Fruit fly (Drosophila melanogaster) whole organism: ENCODE results near the gene CG5068.

Source experiments
- CG8478 ChIP-seq: fragments of >200 bp; optimal IDR thresholded peaks from 2 replicates; lab custom pipeline; 2018; ENCODE audit warnings: inconsistent platforms
- Dll ChIP-seq: fragments of >200 bp; optimal IDR thresholded peaks from 2 replicates; lab custom pipeline; 2017
- pan ChIP-seq: fragments of >200 bp; optimal IDR thresholded peaks from 2 replicates; lab custom pipeline; 2017
- psq ChIP-seq: fragments of >200 bp; optimal IDR thresholded peaks from 2 replicates; lab custom pipeline; 2017
- usp ChIP-seq: fragments of >200 bp; optimal IDR thresholded peaks from 2 replicates; lab custom pipeline; 2017; ENCODE audit warnings: missing biosample characterization, missing genetic modification characterization, mixed read lengths

- no peak for TF ChIP-seq psq (lab: Kevin White, UChicago)
- no peak for TF ChIP-seq usp (GFP tag; lab: Kevin White, UChicago)
- no peak for TF ChIP-seq pan (lab: Kevin White, UChicago)
- no peak for TF ChIP-seq Dll (lab: Kevin White, UChicago)
- no peak for TF ChIP-seq CG8478 (lab: Kevin White, UChicago)
These were observed 23.2 kb downstream of the CG5068 start, which contains the start of gene CG5194 for dm6 chr3L:9009738-9010137.
